Fruit fly (Drosophila melanogaster) whole organism, embryonic: ENCODE measurements around the gene kirre.

Experiments
- Blimp-1 ChIP-seq: fragments of 200-800 bp; sonication (Bioruptor generic); optimal IDR thresholded peaks from 3 replicates; lab custom pipeline; 2018; ENCODE audit warnings: missing biosample characterization, missing genetic modification characterization, mild to moderate bottlenecking, moderate library complexity, missing genetic modification reagents
- CG10147 ChIP-seq: fragments of 200-800 bp; sonication (Bioruptor generic); optimal IDR thresholded peaks from 2 replicates; lab custom pipeline; 2019; ENCODE audit warnings: missing biosample characterization, mild to moderate bottlenecking, missing genetic modification characterization, moderate library complexity
- CG10274 ChIP-seq: fragments of 200-800 bp; sonication (Bioruptor generic); optimal IDR thresholded peaks from 3 replicates; lab custom pipeline; 2017; ENCODE audit warnings: missing biosample characterization, mild to moderate bottlenecking, missing genetic modification characterization
- CG11247 ChIP-seq: fragments of 200-800 bp; sonication (Bioruptor generic); IDR thresholded peaks from 2 replicates; pipeline ENCODE4 v1.3.6; 2022; ENCODE audit warnings: missing biosample characterization, missing genetic modification characterization
- CG12104 ChIP-seq: fragments of 200-800 bp; sonication (Bioruptor generic); optimal IDR thresholded peaks from 3 replicates; lab custom pipeline; 2016; ENCODE audit warnings: missing biosample characterization, missing genetic modification characterization
- CG13123 ChIP-seq: fragments of 200-800 bp; sonication (Bioruptor generic); optimal IDR thresholded peaks from 2 replicates; lab custom pipeline; 2016; ENCODE audit warnings: missing biosample characterization, missing genetic modification characterization
- CG14965 ChIP-seq: fragments of 200-800 bp; sonication (Bioruptor generic); optimal IDR thresholded peaks from 2 replicates; lab custom pipeline; 2016; ENCODE audit warnings: missing biosample characterization, missing genetic modification characterization, borderline replicate concordance
- CG1529 ChIP-seq: fragments of 200-800 bp; sonication (Bioruptor generic); optimal IDR thresholded peaks from 3 replicates; lab custom pipeline; 2018; ENCODE audit warnings: missing biosample characterization, missing genetic modification characterization
- CG15601 ChIP-seq: fragments of 200-800 bp; sonication (Bioruptor generic); optimal IDR thresholded peaks from 3 replicates; lab custom pipeline; 2019; ENCODE audit warnings: missing biosample characterization, mild to moderate bottlenecking, missing genetic modification characterization, moderate library complexity
- CG1647 ChIP-seq: fragments of 200-800 bp; sonication (Bioruptor generic); optimal IDR thresholded peaks from 3 replicates; lab custom pipeline; 2016; ENCODE audit warnings: missing biosample characterization, missing genetic modification characterization
- CG16863 ChIP-seq: fragments of 200-800 bp; sonication (Bioruptor generic); optimal IDR thresholded peaks from 3 replicates; lab custom pipeline; 2016; ENCODE audit warnings: missing biosample characterization, missing genetic modification characterization
- CG34376 ChIP-seq: fragments of 200-800 bp; sonication (Bioruptor generic); optimal IDR thresholded peaks from 2 replicates; lab custom pipeline; 2018; ENCODE audit warnings: missing biosample characterization, mild to moderate bottlenecking, missing genetic modification characterization
- CG34422 ChIP-seq: fragments of 200-800 bp; sonication (Bioruptor generic); IDR thresholded peaks from 3 replicates; pipeline ENCODE4 v1.3.6; 2022; ENCODE audit warnings: missing biosample characterization, missing genetic modification characterization
- CG4820 ChIP-seq: fragments of 200-800 bp; sonication (Bioruptor generic); optimal IDR thresholded peaks from 3 replicates; lab custom pipeline; 2016; ENCODE audit warnings: missing biosample characterization, missing genetic modification characterization
- CG5180 ChIP-seq: fragments of 200-800 bp; sonication (Bioruptor generic); optimal IDR thresholded peaks from 3 replicates; lab custom pipeline; 2017; ENCODE audit warnings: missing biosample characterization, missing genetic modification characterization, mild to moderate bottlenecking, moderate library complexity, missing genetic modification reagents
- CG7372 ChIP-seq: fragments of 200-800 bp; sonication (Bioruptor generic); IDR thresholded peaks from 2 replicates; pipeline ENCODE4 v1.3.6; 2022; ENCODE audit warnings: missing biosample characterization, missing genetic modification characterization
- CG7987 ChIP-seq: fragments of 200-800 bp; sonication (Bioruptor generic); optimal IDR thresholded peaks from 2 replicates; lab custom pipeline; 2018; ENCODE audit warnings: missing biosample characterization, mild to moderate bottlenecking, missing genetic modification characterization, moderate library complexity
- CG8924 ChIP-seq: fragments of 200-800 bp; optimal IDR thresholded peaks from 3 replicates; lab custom pipeline; 2019; ENCODE audit warnings: missing biosample characterization, mild to moderate bottlenecking, missing genetic modification characterization, moderate library complexity
- CG8944 ChIP-seq: fragments of 200-800 bp; sonication (Bioruptor generic); optimal IDR thresholded peaks from 3 replicates; lab custom pipeline; 2016; ENCODE audit warnings: missing biosample characterization, missing genetic modification characterization
- CG9932 ChIP-seq: fragments of 200-800 bp; sonication (Bioruptor generic); IDR thresholded peaks from 2 replicates; pipeline ENCODE4 v1.3.6; 2022; ENCODE audit warnings: missing biosample characterization, missing genetic modification characterization
- CHES-1-like ChIP-seq: fragments of 200-800 bp; sonication (Bioruptor generic); optimal IDR thresholded peaks from 2 replicates; lab custom pipeline; 2016; ENCODE audit warnings: missing biosample characterization, missing genetic modification characterization
- Deaf1 ChIP-seq: fragments of 200-800 bp; optimal IDR thresholded peaks from 3 replicates; lab custom pipeline; 2019; ENCODE audit warnings: missing biosample characterization, mild to moderate bottlenecking, missing genetic modification characterization, moderate library complexity
- E2f1 ChIP-seq: fragments of 200-800 bp; sonication (Bioruptor generic); IDR thresholded peaks from 2 replicates; pipeline ENCODE4 v1.3.6; 2022; ENCODE audit warnings: missing biosample characterization, missing genetic modification characterization
- E2f2 ChIP-seq: fragments of 200-800 bp; sonication (Bioruptor generic); IDR thresholded peaks from 2 replicates; pipeline ENCODE4 v1.3.6; 2022; ENCODE audit warnings: missing biosample characterization, missing genetic modification characterization
- Ets97D ChIP-seq: fragments of 200-800 bp; sonication (Bioruptor generic); optimal IDR thresholded peaks from 3 replicates; lab custom pipeline; 2016; ENCODE audit warnings: missing biosample characterization, missing genetic modification characterization
- Gug ChIP-seq: fragments of 200-800 bp; sonication (Bioruptor generic); IDR thresholded peaks from 4 replicates; pipeline ENCODE4 v1.3.6; 2022; ENCODE audit warnings: missing biosample characterization, missing genetic modification characterization
- H2.0 ChIP-seq: fragments of 200-800 bp; sonication (Bioruptor generic); IDR thresholded peaks from 2 replicates; pipeline ENCODE4 v1.3.6; 2022; ENCODE audit warnings: missing biosample characterization, missing genetic modification characterization
- HHEX ChIP-seq: fragments of 200-800 bp; sonication (Bioruptor generic); optimal IDR thresholded peaks from 3 replicates; lab custom pipeline; 2017; ENCODE audit warnings: missing biosample characterization, mild to moderate bottlenecking, missing genetic modification characterization, missing genetic modification reagents
- Hr39 ChIP-seq: fragments of >200 bp; optimal IDR thresholded peaks from 2 replicates; lab custom pipeline; 2017
- Nf-YB ChIP-seq: fragments of 200-800 bp; sonication (Bioruptor generic); optimal IDR thresholded peaks from 3 replicates; lab custom pipeline; 2019; ENCODE audit warnings: missing biosample characterization, mild to moderate bottlenecking, missing genetic modification characterization, moderate library complexity
- Poxn ChIP-seq: fragments of 200-800 bp; sonication (Bioruptor generic); IDR thresholded peaks from 2 replicates; pipeline ENCODE4 v1.3.6; 2022; ENCODE audit warnings: missing biosample characterization, missing genetic modification characterization
- Sry-β ChIP-seq: fragments of 200-800 bp; sonication (Bioruptor generic); optimal IDR thresholded peaks from 2 replicates; lab custom pipeline; 2018; ENCODE audit warnings: missing biosample characterization, mild to moderate bottlenecking, missing genetic modification characterization, moderate library complexity
- Ssrp ChIP-seq: fragments of 200-800 bp; sonication (Bioruptor generic); optimal IDR thresholded peaks from 2 replicates; lab custom pipeline; 2018; ENCODE audit warnings: missing biosample characterization, mild to moderate bottlenecking, missing genetic modification characterization, moderate library complexity
- Xrp1 ChIP-seq: fragments of 200-800 bp; sonication (Bioruptor generic); IDR thresholded peaks from 2 replicates; pipeline ENCODE4 v1.3.6; 2022; ENCODE audit warnings: missing biosample characterization, missing genetic modification characterization
- abd-A ChIP-seq: fragments of 200-800 bp; sonication (Bioruptor generic); optimal IDR thresholded peaks from 3 replicates; lab custom pipeline; 2019; ENCODE audit warnings: missing biosample characterization, mild to moderate bottlenecking, missing genetic modification characterization, moderate library complexity
- aop ChIP-seq: fragments of 200-800 bp; sonication (Bioruptor generic); IDR thresholded peaks from 2 replicates; pipeline ENCODE4 v1.3.6; 2022; ENCODE audit warnings: missing biosample characterization, missing genetic modification characterization
- az2 ChIP-seq: fragments of 200-800 bp; sonication (Bioruptor generic); optimal IDR thresholded peaks from 3 replicates; lab custom pipeline; 2016; ENCODE audit warnings: missing biosample characterization, missing genetic modification characterization
- chm ChIP-seq: fragments of 200-800 bp; sonication (Bioruptor generic); IDR thresholded peaks from 2 replicates; pipeline ENCODE4 v1.3.6; 2022; ENCODE audit warnings: missing biosample characterization, missing genetic modification characterization
- chn ChIP-seq: fragments of 200-800 bp; sonication (Bioruptor generic); optimal IDR thresholded peaks from 2 replicates; lab custom pipeline; 2016; ENCODE audit warnings: missing biosample characterization, missing genetic modification characterization
- eve ChIP-seq, 2 experiments: fragments of >200 bp; optimal IDR thresholded peaks; 2 replicates each; lab custom pipeline; 2017; ENCODE audit warnings: missing biosample characterization in 2 of 2, missing genetic modification characterization in 2 of 2
- grau ChIP-seq: fragments of 200-800 bp; optimal IDR thresholded peaks from 3 replicates; lab custom pipeline; 2019; ENCODE audit warnings: missing biosample characterization, mild to moderate bottlenecking, missing genetic modification characterization, moderate library complexity
- hth ChIP-seq: fragments of >200 bp; optimal IDR thresholded peaks from 2 replicates; lab custom pipeline; 2017; ENCODE audit warnings: inconsistent platforms
- jumu ChIP-seq: fragments of 200-800 bp; sonication (Bioruptor generic); optimal IDR thresholded peaks from 3 replicates; lab custom pipeline; 2016; ENCODE audit warnings: missing biosample characterization, missing genetic modification characterization
- lov ChIP-seq, 2 experiments: fragments of 200-800 bp in 1 of 2; fragments of >200 bp in 1 of 2; sonication (Bioruptor generic) in 1 of 2; IDR thresholded peaks in 1 of 2; optimal IDR thresholded peaks in 1 of 2; 2 replicates in 1 of 2; 3 replicates in 1 of 2; pipeline versions ENCODE4 v1.3.6 to Lab custom; 2017 to 2022; ENCODE audit warnings: missing biosample characterization in 1 of 2, missing genetic modification characterization in 1 of 2
- oc ChIP-seq: fragments of 200-800 bp; sonication (Bioruptor generic); optimal IDR thresholded peaks from 2 replicates; lab custom pipeline; 2018; ENCODE audit warnings: missing biosample characterization, mild to moderate bottlenecking, missing genetic modification characterization, moderate library complexity
- org-1 ChIP-seq: fragments of 200-800 bp; sonication (Bioruptor generic); optimal IDR thresholded peaks from 2 replicates; lab custom pipeline; 2017; ENCODE audit warnings: missing biosample characterization, missing genetic modification characterization
- pan ChIP-seq, 4 experiments: fragments of >200 bp in 3 of 4; fragments of 200-800 bp in 1 of 4; sonication (Bioruptor generic) in 1 of 4; optimal IDR thresholded peaks in 3 of 4; IDR thresholded peaks in 1 of 4; 2 replicates each; pipeline versions ENCODE4 v1.3.6 to Lab custom; 2017 to 2022; ENCODE audit warnings: missing biosample characterization in 2 of 4, missing genetic modification characterization in 2 of 4, mixed read lengths in 1 of 4
- pb ChIP-seq: fragments of 200-800 bp; sonication (Bioruptor generic); optimal IDR thresholded peaks from 3 replicates; lab custom pipeline; 2016; ENCODE audit warnings: missing biosample characterization, missing genetic modification characterization
- pho ChIP-seq: fragments of 200-800 bp; sonication (Bioruptor generic); optimal IDR thresholded peaks from 2 replicates; lab custom pipeline; 2016; ENCODE audit warnings: missing biosample characterization, missing genetic modification characterization
- tx ChIP-seq: fragments of 200-800 bp; sonication (Bioruptor generic); optimal IDR thresholded peaks from 2 replicates; lab custom pipeline; 2016; ENCODE audit warnings: missing biosample characterization, missing genetic modification characterization

The kirre gene

DNA sequence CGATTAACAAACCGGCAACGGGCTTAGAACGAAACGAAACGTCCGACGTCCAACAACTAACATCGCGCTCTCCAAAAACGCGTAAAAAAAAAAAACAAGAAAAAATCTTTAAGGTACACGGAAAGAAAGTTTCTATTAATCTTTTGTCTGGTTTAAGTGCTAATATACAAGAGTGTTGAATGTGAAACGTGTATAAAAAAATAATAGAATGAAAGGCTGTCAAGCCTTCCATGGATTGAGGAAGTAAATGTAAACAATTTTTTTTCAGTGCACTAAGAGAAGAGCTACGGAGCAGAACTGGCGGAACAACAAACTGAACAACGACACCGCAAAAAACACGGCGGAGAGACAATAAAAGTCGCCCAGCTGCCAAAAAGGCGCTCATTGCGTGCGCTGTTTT, 179.6 kb downstream of the kirre start, which contains the start of gene CG3588 (continued):
- TF ChIP-seq HHEX (GFP tag; lab: Kevin White, UChicago) (peak; percentile 67), Gug (GFP tag; lab: Robert Waterston, UW) (peak; percentile 79; the same call in 3 of the 4 replicates), Nf-YB (GFP tag; lab: Kevin White, UChicago) (peak; percentile 4), chm (GFP tag; lab: Robert Waterston, UW) (peak; percentile 54; the same call in 1 of the 2 replicates), org-1 (GFP tag; lab: Kevin White, UChicago) (peak; percentile 36), E2f1 (GFP tag; lab: Robert Waterston, UW) (peak; percentile 77), CG8924 (peak; percentile 49), Xrp1 (GFP tag; lab: Robert Waterston, UW) (peak; percentile 76), pb (peak; percentile 62), CG16863 (GFP tag; lab: Kevin White, UChicago) (peak; percentile 66), CG14965 (GFP tag; lab: Kevin White, UChicago) (no peak), pho (peak; percentile 82), pan (optimal IDR thresholded peaks at IDR 0.05; lab: Kevin White, UChicago) (no peak), pan (GFP tag; optimal IDR thresholded peaks at IDR 0.05 in 1 of 2, IDR thresholded peaks at IDR 0.05 in 1 of 2) (peak in 1 of 2 experiments; percentile 80), CG34376 (GFP tag; lab: Kevin White, UChicago) (peak; percentile 48), chn (GFP tag; lab: Kevin White, UChicago) (peak; percentile 36), CG34422 (GFP tag; lab: Robert Waterston, UW) (peak; percentile 45; the same call in 2 of the 3 replicates), az2 (GFP tag; lab: Kevin White, UChicago) (peak; percentile 52), Deaf1 (peak; percentile 25), CG13123 (GFP tag; lab: Kevin White, UChicago) (peak; percentile 67), E2f2 (GFP tag; lab: Robert Waterston, UW) (peak; percentile 51), Ssrp (tag; lab: Kevin White, UChicago) (no peak), abd-A (peak; percentile 31), Sry-β (GFP tag; lab: Kevin White, UChicago) (no peak), CG7987 (GFP tag; lab: Kevin White, UChicago) (peak; percentile 26), grau (tag; lab: Kevin White, UChicago) (peak; percentile 71), tx (GFP tag; lab: Kevin White, UChicago) (peak; percentile 54), Ets97D (GFP tag; lab: Kevin White, UChicago) (peak; percentile 24), CG12104 (GFP tag; lab: Kevin White, UChicago) (peak; percentile 19), jumu (GFP tag; lab: Kevin White, UChicago) (no peak), aop (no peak), CG7372 (GFP tag; lab: Robert Waterston, UW) (peak; percentile 82), CG9932 (GFP tag; lab: Robert Waterston, UW) (peak; percentile 94), CG1647 (GFP tag; lab: Kevin White, UChicago) (peak; percentile 69), CG1529 (peak; percentile 21), Blimp-1 (GFP tag; lab: Kevin White, UChicago) (peak; percentile 46), CHES-1-like (GFP tag; lab: Kevin White, UChicago) (peak; percentile 74), CG10274 (peak; percentile 32), CG15601 (tag; lab: Kevin White, UChicago) (peak; percentile 7), oc (tag; lab: Kevin White, UChicago) (peak; percentile 2), eve (GFP tag; optimal IDR thresholded peaks at IDR 0.05; lab: Kevin White, UChicago) (peak in 1 of 2 experiments; percentile 74), CG4820 (GFP tag; lab: Kevin White, UChicago) (peak; percentile 33), H2.0 (GFP tag; lab: Robert Waterston, UW) (peak; percentile 81), hth (lab: Kevin White, UChicago) (no peak), CG8944 (GFP tag; lab: Kevin White, UChicago) (peak; percentile 50), lov (optimal IDR thresholded peaks at IDR 0.05; lab: Kevin White, UChicago) (no peak), lov (GFP tag; IDR thresholded peaks at IDR 0.05; lab: Robert Waterston, UW) (0 out of 3 replicates have a peak, but pooled peaks have one; percentile 14), CG11247 (GFP tag; lab: Robert Waterston, UW) (peak; percentile 77), Poxn (GFP tag; lab: Robert Waterston, UW) (peak; percentile 50; the same call in 1 of the 2 replicates), CG5180 (no peak), Hr39 (no peak), CG10147 (GFP tag; lab: Kevin White, UChicago) (peak; percentile 75)
